Worm (Caenorhabditis elegans) whole organism, L2 larva: ENCODE data around the gene rev-3.

ENCODE experiments used
- fos-1 ChIP-seq: fragments of 150-350 bp; optimal IDR thresholded peaks from 2 replicates; lab custom pipeline; 2014; ENCODE audit warnings: missing biosample characterization, missing genetic modification characterization
- mdl-1 ChIP-seq, 2 experiments: fragments of 150-350 bp in 1 of 2; sonication (generic microtip) in 1 of 2; optimal IDR thresholded peaks; 2 replicates each; lab custom pipeline; 2017; ENCODE audit warnings: missing biosample characterization in 2 of 2, missing genetic modification characterization in 2 of 2
- nhr-11 ChIP-seq: fragments of 150-350 bp; optimal IDR thresholded peaks from 2 replicates; lab custom pipeline; 2014; ENCODE audit warnings: missing biosample characterization, missing genetic modification characterization
- nhr-23 ChIP-seq: fragments of 150-350 bp; optimal IDR thresholded peaks from 2 replicates; lab custom pipeline; 2014; ENCODE audit warnings: missing biosample characterization, missing genetic modification reagents, missing genetic modification characterization
- nhr-6 ChIP-seq: fragments of 150-350 bp; optimal IDR thresholded peaks from 2 replicates; lab custom pipeline; 2014; ENCODE audit warnings: missing biosample characterization, missing genetic modification characterization
- unc-62 ChIP-seq: fragments of 150-350 bp; optimal IDR thresholded peaks from 2 replicates; lab custom pipeline; 2014; ENCODE audit warnings: missing biosample characterization, missing genetic modification reagents, missing genetic modification characterization
- ztf-11 ChIP-seq: sonication (generic microtip); optimal IDR thresholded peaks from 2 replicates; lab custom pipeline; 2017; ENCODE audit warnings: missing biosample characterization, missing genetic modification characterization

DNA sequence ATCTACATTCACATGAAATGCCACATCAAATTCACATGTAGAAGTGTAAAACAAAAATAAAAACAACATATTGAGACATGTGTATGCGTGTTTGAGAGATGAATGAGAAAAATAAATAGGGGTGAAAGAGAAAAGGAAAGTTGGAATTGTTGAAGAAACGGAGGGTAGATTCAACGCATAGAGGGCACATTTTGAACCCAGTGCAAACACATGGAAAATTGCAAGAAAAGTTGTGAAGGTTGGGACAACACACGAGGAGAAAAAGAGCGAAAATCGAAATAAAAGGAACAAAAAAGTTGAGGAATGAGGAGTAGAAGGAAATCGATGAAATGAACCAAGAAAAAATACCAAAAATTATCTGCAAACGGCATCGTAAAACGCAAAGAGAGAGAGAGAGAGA is 49.1 kb upstream of the rev-3 start:
- TF ChIP-seq ztf-11 = no peak
- no peak for TF ChIP-seq nhr-6
- TF ChIP-seq unc-62 (GFP tag; lab: Kevin White, UChicago) = no peak
- no peak for TF ChIP-seq fos-1 (tag; lab: Kevin White, UChicago)
- TF ChIP-seq nhr-11 (tag; lab: Kevin White, UChicago) = no peak
- no peak for TF ChIP-seq mdl-1 (tag; optimal IDR thresholded peaks at IDR 0.05; lab: Kevin White, UChicago)
- no peak for TF ChIP-seq nhr-23
